Fruit fly (Drosophila melanogaster) whole organism: ENCODE results near the gene Fer3.

ENCODE experiments used
- CG8478 ChIP-seq: fragments of >200 bp; optimal IDR thresholded peaks from 2 replicates; lab custom pipeline; 2018; ENCODE audit warnings: inconsistent platforms
- Dll ChIP-seq: fragments of >200 bp; optimal IDR thresholded peaks from 2 replicates; lab custom pipeline; 2017
- EcR ChIP-seq, 2 experiments: fragments of >200 bp; optimal IDR thresholded peaks; 2 replicates each; lab custom pipeline; 2017; ENCODE audit warnings: missing biosample characterization in 2 of 2, missing genetic modification characterization in 2 of 2, missing genetic modification reagents in 2 of 2
- pan ChIP-seq: fragments of >200 bp; optimal IDR thresholded peaks from 2 replicates; lab custom pipeline; 2017
- psq ChIP-seq: fragments of >200 bp; optimal IDR thresholded peaks from 2 replicates; lab custom pipeline; 2017

dm6 chr3R:11673955-11674663, 20.0 kb downstream of the Fer3 start, which contains the start of gene CG14715:
- TF ChIP-seq psq (lab: Kevin White, UChicago) (no peak), CG8478 (no peak), pan (lab: Kevin White, UChicago) (no peak), Dll (lab: Kevin White, UChicago) (no peak), EcR (GFP tag; optimal IDR thresholded peaks at IDR 0.05; lab: Kevin White, UChicago) (no peak)
